Worm (Caenorhabditis elegans) whole organism, young adult: ENCODE results near the gene hrg-5.

Source experiments
- B0261.1 ChIP-seq: sonication (generic microtip); optimal IDR thresholded peaks from 2 replicates; lab custom pipeline; 2016; ENCODE audit warnings: mild to moderate bottlenecking, missing genetic modification characterization, moderate library complexity, missing compliant biosample characterization
- F23B12.7 ChIP-seq: sonication (generic microtip); optimal IDR thresholded peaks from 2 replicates; lab custom pipeline; 2017; ENCODE audit warnings: missing genetic modification characterization, mild to moderate bottlenecking, missing compliant biosample characterization, antibody characterized with exemption, moderate library complexity; ENCODE audit not compliant: insufficient read depth
- F39B2.1 ChIP-seq: fragments of 200-800 bp; sonication (Bioruptor generic); IDR thresholded peaks from 2 replicates; pipeline ENCODE4 v1.3.6; 2022; ENCODE audit warnings: missing genetic modification reagents, missing genetic modification characterization, missing compliant biosample characterization
- F55B11.4 ChIP-seq: sonication (generic microtip); optimal IDR thresholded peaks from 2 replicates; lab custom pipeline; 2016; ENCODE audit warnings: missing compliant biosample characterization, missing genetic modification characterization, borderline replicate concordance; ENCODE audit not compliant: insufficient read depth
- T07F8.4 ChIP-seq: sonication (generic microtip); optimal IDR thresholded peaks from 2 replicates; lab custom pipeline; 2016; ENCODE audit warnings: mild to moderate bottlenecking, missing genetic modification characterization, moderate library complexity, missing compliant biosample characterization
- T26A5.8 ChIP-seq: sonication (generic microtip); optimal IDR thresholded peaks from 2 replicates; lab custom pipeline; 2016; ENCODE audit warnings: missing genetic modification characterization, missing compliant biosample characterization
- Y53G8AR.9 ChIP-seq: fragments of 200-800 bp; sonication (Bioruptor generic); conservative IDR thresholded peaks from 2 replicates; pipeline ENCODE4 v1.3.6; 2022; ENCODE audit warnings: missing genetic modification reagents, missing genetic modification characterization, missing compliant biosample characterization
- Y95B8A.8 ChIP-seq: fragments of 200-800 bp; sonication (Bioruptor generic); IDR thresholded peaks from 2 replicates; pipeline ENCODE4 v1.3.6; 2022; ENCODE audit warnings: missing genetic modification reagents, missing genetic modification characterization, missing compliant biosample characterization
- akir-1 ChIP-seq: fragments of 200-800 bp; sonication (Bioruptor generic); optimal IDR thresholded peaks from 2 replicates; lab custom pipeline; 2018; ENCODE audit warnings: mild to moderate bottlenecking, missing genetic modification characterization, moderate library complexity, missing compliant biosample characterization
- ama-1 ChIP-seq, 3 experiments: fragments of 150-350 bp in 1 of 3; sonication (generic microtip) in 2 of 3; optimal IDR thresholded peaks; 2 replicates each; lab custom pipeline; 2014 to 2018; ENCODE audit warnings: missing biosample characterization in 2 of 3, missing genetic modification characterization in 2 of 3, missing genetic modification reagents in 2 of 3
- aptf-3 ChIP-seq: fragments of 200-800 bp; sonication (Bioruptor generic); IDR thresholded peaks from 2 replicates; pipeline ENCODE4 v1.3.6; 2022; ENCODE audit warnings: missing genetic modification characterization, missing compliant biosample characterization
- attf-6 ChIP-seq: fragments of 200-800 bp; sonication (Bioruptor generic); IDR thresholded peaks from 2 replicates; pipeline ENCODE4 v1.3.6; 2022; ENCODE audit warnings: missing genetic modification reagents, missing genetic modification characterization, missing compliant biosample characterization
- bed-1 ChIP-seq: fragments of 200-800 bp; sonication (Bioruptor generic); IDR thresholded peaks from 2 replicates; pipeline ENCODE4 v1.3.6; 2022; ENCODE audit warnings: missing genetic modification reagents, missing genetic modification characterization, missing compliant biosample characterization
- ceh-100 ChIP-seq: fragments of 200-800 bp; sonication (Bioruptor generic); IDR thresholded peaks from 2 replicates; pipeline ENCODE4 v1.3.6; 2022; ENCODE audit warnings: missing genetic modification reagents, missing genetic modification characterization, missing compliant biosample characterization
- ceh-40 ChIP-seq: fragments of 200-800 bp; sonication (Bioruptor generic); IDR thresholded peaks from 2 replicates; pipeline ENCODE4 v1.3.6; 2022; ENCODE audit warnings: missing genetic modification characterization, missing compliant biosample characterization
- ceh-91 ChIP-seq: fragments of 200-800 bp; sonication (Bioruptor generic); IDR thresholded peaks from 2 replicates; pipeline ENCODE4 v1.3.6; 2022; ENCODE audit warnings: missing genetic modification reagents, missing genetic modification characterization, missing compliant biosample characterization
- egl-18 ChIP-seq: fragments of 200-800 bp; sonication (Bioruptor generic); IDR thresholded peaks from 2 replicates; pipeline ENCODE4 v1.3.6; 2022; ENCODE audit warnings: missing genetic modification reagents, missing genetic modification characterization, missing compliant biosample characterization
- him-1 ChIP-seq: sonication (generic microtip); optimal IDR thresholded peaks from 2 replicates; lab custom pipeline; 2016; ENCODE audit warnings: missing genotype, missing genetic modification reagents, missing genetic modification characterization, missing compliant biosample characterization
- hlh-12 ChIP-seq: sonication (generic microtip); optimal IDR thresholded peaks from 2 replicates; lab custom pipeline; 2016; ENCODE audit warnings: missing genetic modification characterization, missing compliant biosample characterization
- hlh-26 ChIP-seq: fragments of 200-800 bp; sonication (Bioruptor generic); conservative IDR thresholded peaks from 2 replicates; pipeline ENCODE4 v1.3.6; 2022; ENCODE audit warnings: missing genetic modification reagents, missing genetic modification characterization, missing compliant biosample characterization
- hmg-1.2 ChIP-seq: fragments of 200-800 bp; sonication (Bioruptor generic); IDR thresholded peaks from 2 replicates; pipeline ENCODE4 v1.3.6; 2022; ENCODE audit warnings: missing genetic modification reagents, missing genetic modification characterization, missing compliant biosample characterization
- hrde-1 ChIP-seq: sonication (generic microtip); optimal IDR thresholded peaks from 2 replicates; lab custom pipeline; 2016; ENCODE audit warnings: missing genetic modification characterization, mild to moderate bottlenecking, missing compliant biosample characterization, moderate library complexity, missing genotype, missing genetic modification reagents, borderline replicate concordance
- hsf-1 ChIP-seq: fragments of 200-800 bp; sonication (Bioruptor generic); IDR thresholded peaks from 2 replicates; pipeline ENCODE4 v1.3.6; 2022; ENCODE audit warnings: missing genetic modification reagents, missing genetic modification characterization, missing compliant biosample characterization
- lin-26 ChIP-seq: fragments of 200-800 bp; sonication (Bioruptor generic); IDR thresholded peaks from 2 replicates; pipeline ENCODE4 v1.3.6; 2022; ENCODE audit warnings: missing genetic modification reagents, missing genetic modification characterization, missing compliant biosample characterization
- lin-40 ChIP-seq: sonication (generic microtip); optimal IDR thresholded peaks from 2 replicates; lab custom pipeline; 2016; ENCODE audit warnings: missing genetic modification characterization, mild to moderate bottlenecking, missing compliant biosample characterization, missing genotype, missing genetic modification reagents
- lir-1 ChIP-seq: fragments of 200-800 bp; sonication (Bioruptor generic); conservative IDR thresholded peaks from 2 replicates; pipeline ENCODE4 v1.3.6; 2022; ENCODE audit warnings: missing genetic modification reagents, missing genetic modification characterization, missing compliant biosample characterization
- lsl-1 ChIP-seq: fragments of 200-800 bp; sonication (Bioruptor generic); optimal IDR thresholded peaks from 2 replicates; lab custom pipeline; 2018; ENCODE audit warnings: mild to moderate bottlenecking, missing genetic modification characterization, moderate library complexity, missing compliant biosample characterization
- lsy-27 ChIP-seq: sonication (generic microtip); optimal IDR thresholded peaks from 2 replicates; lab custom pipeline; 2017; ENCODE audit warnings: missing genetic modification characterization, mild to moderate bottlenecking, missing compliant biosample characterization, antibody characterized with exemption, missing genotype, borderline replicate concordance; ENCODE audit not compliant: insufficient read depth
- madf-10 ChIP-seq: sonication (generic microtip); optimal IDR thresholded peaks from 2 replicates; lab custom pipeline; 2016; ENCODE audit warnings: mild to moderate bottlenecking, missing genetic modification characterization, missing compliant biosample characterization
- madf-3 ChIP-seq: fragments of 200-800 bp; sonication (Bioruptor generic); IDR thresholded peaks from 2 replicates; pipeline ENCODE4 v1.3.6; 2022; ENCODE audit warnings: missing genetic modification reagents, missing genetic modification characterization, missing compliant biosample characterization
- mcd-1 ChIP-seq: fragments of 200-800 bp; sonication (Bioruptor generic); IDR thresholded peaks from 2 replicates; pipeline ENCODE4 v1.3.6; 2022; ENCODE audit warnings: missing genetic modification reagents, missing genetic modification characterization, missing compliant biosample characterization
- mxl-1 ChIP-seq: sonication (generic microtip); optimal IDR thresholded peaks from 2 replicates; lab custom pipeline; 2016; ENCODE audit warnings: missing genetic modification characterization, missing compliant biosample characterization
- nfya-2 ChIP-seq: fragments of 200-800 bp; sonication (Bioruptor generic); IDR thresholded peaks from 2 replicates; pipeline ENCODE4 v1.3.6; 2022; ENCODE audit warnings: missing genetic modification reagents, missing genetic modification characterization, missing compliant biosample characterization
- nhr-120 ChIP-seq: fragments of 200-800 bp; sonication (Bioruptor generic); IDR thresholded peaks from 2 replicates; pipeline ENCODE4 v1.3.6; 2022; ENCODE audit warnings: missing genetic modification characterization, missing compliant biosample characterization
- nhr-27 ChIP-seq: fragments of 200-800 bp; sonication (Bioruptor generic); optimal IDR thresholded peaks from 2 replicates; lab custom pipeline; 2018; ENCODE audit warnings: mild to moderate bottlenecking, missing genetic modification characterization, moderate library complexity, missing compliant biosample characterization
- repo-1 ChIP-seq: sonication (generic microtip); optimal IDR thresholded peaks from 2 replicates; lab custom pipeline; 2017; ENCODE audit warnings: mild to moderate bottlenecking, missing genetic modification characterization, missing compliant biosample characterization
- snpc-1.1 ChIP-seq: sonication (generic microtip); optimal IDR thresholded peaks from 2 replicates; lab custom pipeline; 2017; ENCODE audit warnings: missing genetic modification characterization, mild to moderate bottlenecking, missing compliant biosample characterization, antibody characterized with exemption, moderate library complexity, missing genotype, missing genetic modification reagents; ENCODE audit not compliant: insufficient read depth
- snpc-1.3 ChIP-seq: sonication (generic microtip); optimal IDR thresholded peaks from 2 replicates; lab custom pipeline; 2017; ENCODE audit warnings: missing genetic modification characterization, mild to moderate bottlenecking, missing compliant biosample characterization, antibody characterized with exemption, moderate library complexity, missing genotype, missing genetic modification reagents; ENCODE audit not compliant: insufficient read depth
- snpc-3.4 ChIP-seq: sonication (generic microtip); optimal IDR thresholded peaks from 2 replicates; lab custom pipeline; 2017; ENCODE audit warnings: missing genetic modification characterization, mild to moderate bottlenecking, missing compliant biosample characterization, antibody characterized with exemption, moderate library complexity, missing genotype, missing genetic modification reagents
- tbp1 ChIP-seq: fragments of 200-800 bp; sonication (Bioruptor generic); optimal IDR thresholded peaks from 2 replicates; lab custom pipeline; 2018; ENCODE audit warnings: mild to moderate bottlenecking, missing genetic modification characterization, missing compliant biosample characterization
- tbx-9 ChIP-seq: sonication (generic microtip); optimal IDR thresholded peaks from 2 replicates; lab custom pipeline; 2016; ENCODE audit warnings: borderline replicate concordance, missing genetic modification characterization, inconsistent platforms, missing compliant biosample characterization
- tlf-1 ChIP-seq: fragments of 200-800 bp; sonication (Bioruptor generic); optimal IDR thresholded peaks from 2 replicates; lab custom pipeline; 2018; ENCODE audit warnings: mild to moderate bottlenecking, missing genetic modification characterization, missing compliant biosample characterization
- unc-130 ChIP-seq: sonication (generic microtip); optimal IDR thresholded peaks from 2 replicates; lab custom pipeline; 2016; ENCODE audit warnings: missing genetic modification reagents, missing genetic modification characterization, missing compliant biosample characterization
- zfh-2 ChIP-seq: fragments of 200-800 bp; sonication (Bioruptor generic); conservative IDR thresholded peaks from 2 replicates; pipeline ENCODE4 v1.3.6; 2022; ENCODE audit warnings: missing genetic modification reagents, missing genetic modification characterization, missing compliant biosample characterization
- ztf-18 ChIP-seq: sonication (generic microtip); optimal IDR thresholded peaks from 2 replicates; lab custom pipeline; 2016; ENCODE audit warnings: missing genotype, mild to moderate bottlenecking, missing genetic modification characterization, missing compliant biosample characterization
- ztf-22 ChIP-seq: fragments of 200-800 bp; sonication (Bioruptor generic); optimal IDR thresholded peaks from 2 replicates; lab custom pipeline; 2018; ENCODE audit warnings: mild to moderate bottlenecking, missing genetic modification characterization, moderate library complexity, missing compliant biosample characterization
- ztf-3 ChIP-seq: fragments of 200-800 bp; sonication (Bioruptor generic); optimal IDR thresholded peaks from 2 replicates; lab custom pipeline; 2018; ENCODE audit warnings: mild to moderate bottlenecking, missing genetic modification characterization, missing compliant biosample characterization
- ztf-6 ChIP-seq: fragments of 200-800 bp; sonication (Bioruptor generic); IDR thresholded peaks from 2 replicates; pipeline ENCODE4 v1.3.6; 2022; ENCODE audit warnings: missing genetic modification reagents, missing genetic modification characterization, missing compliant biosample characterization

Gene hrg-5

DNA sequence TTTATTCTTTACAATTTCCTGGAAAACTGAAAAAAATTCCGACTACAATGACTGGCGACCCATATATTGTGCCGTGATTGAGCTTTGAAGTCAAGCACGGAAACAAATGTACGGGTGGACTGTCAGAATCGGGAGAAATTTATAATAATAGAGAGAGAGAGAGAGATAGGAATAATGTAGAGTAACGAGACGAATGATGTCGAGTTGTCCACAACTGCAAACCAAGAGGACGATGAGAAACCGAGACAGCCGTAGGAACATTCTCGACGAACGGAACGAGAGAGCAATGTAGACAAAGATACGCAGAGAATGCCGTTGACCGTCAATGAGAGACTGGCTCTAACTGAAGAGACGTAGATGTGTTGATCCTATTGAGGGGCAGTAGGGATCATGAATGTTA is 1.7 kb downstream of the hrg-5 start (continued):
- no peak for TF ChIP-seq snpc-1.3 (tag; lab: Kevin White, UChicago)
- TF ChIP-seq lin-26 = no peak
- TF ChIP-seq tbx-9 (tag; lab: Kevin White, UChicago) = no peak
- no peak for TF ChIP-seq lir-1
- TF ChIP-seq snpc-3.4 (tag; lab: Kevin White, UChicago) = no peak
- TF ChIP-seq tbp1 (GFP tag; lab: Kevin White, UChicago) = peak; percentile 49
- TF ChIP-seq Y95B8A.8 = no peak
- no peak for TF ChIP-seq hlh-26 (GFP tag; lab: Robert Waterston, UW)
- no peak for TF ChIP-seq ztf-6 (GFP tag; lab: Robert Waterston, UW)
- TF ChIP-seq mcd-1 (GFP tag; lab: Robert Waterston, UW) = peak; percentile 46; the same call in 1 of the 2 replicates
- TF ChIP-seq ceh-91 (GFP tag; lab: Robert Waterston, UW) = no peak
- no peak for TF ChIP-seq aptf-3 (GFP tag; lab: Robert Waterston, UW)
- TF ChIP-seq hsf-1 (GFP tag; lab: Robert Waterston, UW) = peak; percentile 90
- no peak for TF ChIP-seq zfh-2 (GFP tag; lab: Robert Waterston, UW)
- TF ChIP-seq bed-1 = no peak
- TF ChIP-seq him-1 (tag; lab: Kevin White, UChicago) = no peak
- TF ChIP-seq egl-18 (GFP tag; lab: Robert Waterston, UW) = no peak
- TF ChIP-seq F39B2.1 (GFP tag; lab: Robert Waterston, UW) = no peak
- no peak for TF ChIP-seq T26A5.8
- no peak for TF ChIP-seq ceh-40
- TF ChIP-seq lsl-1 = no peak
- no peak for TF ChIP-seq hlh-12 (tag; lab: Kevin White, UChicago)
- no peak for TF ChIP-seq lsy-27 (tag; lab: Kevin White, UChicago)
- no peak for TF ChIP-seq madf-3 (GFP tag; lab: Robert Waterston, UW)
- TF ChIP-seq ceh-100 (GFP tag; lab: Robert Waterston, UW) = no peak
- TF ChIP-seq lin-40 (tag; lab: Kevin White, UChicago) = peak; percentile 65
- TF ChIP-seq attf-6 (GFP tag; lab: Robert Waterston, UW) = no peak
- TF ChIP-seq ztf-3 (GFP tag; lab: Kevin White, UChicago) = no peak
- peak; percentile 20 for TF ChIP-seq repo-1 (tag; lab: Kevin White, UChicago)
- no peak for TF ChIP-seq nhr-27 (tag; lab: Kevin White, UChicago)
- no peak for TF ChIP-seq hrde-1 (tag; lab: Kevin White, UChicago)
- TF ChIP-seq akir-1 (GFP tag; lab: Kevin White, UChicago) = no peak
- no peak for TF ChIP-seq snpc-1.1 (tag; lab: Kevin White, UChicago)
- TF ChIP-seq tlf-1 = peak; percentile 42
- TF ChIP-seq hmg-1.2 (GFP tag; lab: Robert Waterston, UW) = peak; percentile 92
- no peak for TF ChIP-seq mxl-1 (tag; lab: Kevin White, UChicago)
- no peak for TF ChIP-seq F23B12.7
- TF ChIP-seq ama-1 (optimal IDR thresholded peaks at IDR 0.05; lab: Kevin White, UChicago) = peak; percentile 45
- TF ChIP-seq ama-1 (GFP tag; optimal IDR thresholded peaks at IDR 0.05; lab: Kevin White, UChicago) = no peak
- no peak for TF ChIP-seq F55B11.4 (tag; lab: Kevin White, UChicago)
- TF ChIP-seq ztf-18 (tag; lab: Kevin White, UChicago) = peak; percentile 29
- TF ChIP-seq ztf-22 (GFP tag; lab: Kevin White, UChicago) = peak; percentile 81
- TF ChIP-seq nfya-2 (GFP tag; lab: Robert Waterston, UW) = no peak
- 0 out of 2 replicates have a peak, but pooled peaks have one; percentile 21 for TF ChIP-seq Y53G8AR.9 (GFP tag; lab: Robert Waterston, UW)
- TF ChIP-seq madf-10 = peak; percentile 67
- TF ChIP-seq B0261.1 = no peak
- no peak for TF ChIP-seq nhr-120
- TF ChIP-seq T07F8.4 (tag; lab: Kevin White, UChicago) = no peak
- TF ChIP-seq unc-130 (GFP tag; lab: Kevin White, UChicago) = no peak
